Fruit fly (Drosophila melanogaster) whole organism, embryonic: Measurements from ENCODE around the gene CG12773.

Source experiments
- Adf1 ChIP-seq: fragments of 200-800 bp; sonication (Bioruptor generic); IDR thresholded peaks from 2 replicates; pipeline ENCODE4 v1.3.6; 2022; ENCODE audit warnings: missing biosample characterization, missing genetic modification characterization
- Bgb ChIP-seq: fragments of 200-800 bp; sonication (Bioruptor generic); IDR thresholded peaks from 2 replicates; pipeline ENCODE4 v1.3.6; 2022; ENCODE audit warnings: missing biosample characterization, missing genetic modification characterization; ENCODE audit not compliant: partially characterized antibody
- Blimp-1 ChIP-seq: fragments of 200-800 bp; sonication (Bioruptor generic); optimal IDR thresholded peaks from 3 replicates; lab custom pipeline; 2018; ENCODE audit warnings: missing biosample characterization, missing genetic modification characterization, mild to moderate bottlenecking, moderate library complexity, missing genetic modification reagents
- CG10543 ChIP-seq: fragments of 200-800 bp; sonication (Bioruptor generic); optimal IDR thresholded peaks from 3 replicates; lab custom pipeline; 2017; ENCODE audit warnings: missing biosample characterization, mild to moderate bottlenecking, missing genetic modification characterization, moderate library complexity
- CG11085 ChIP-seq: fragments of 200-800 bp; sonication (Bioruptor generic); IDR thresholded peaks from 2 replicates; pipeline ENCODE4 v1.3.6; 2022; ENCODE audit warnings: missing biosample characterization, missing genetic modification characterization
- CG12744 ChIP-seq: fragments of 200-800 bp; sonication (Bioruptor generic); optimal IDR thresholded peaks from 2 replicates; lab custom pipeline; 2016; ENCODE audit warnings: missing biosample characterization, missing genetic modification characterization
- CG12769 ChIP-seq: fragments of 200-800 bp; sonication (Bioruptor generic); optimal IDR thresholded peaks from 2 replicates; lab custom pipeline; 2019; ENCODE audit warnings: missing biosample characterization, mild to moderate bottlenecking, missing genetic modification characterization, moderate library complexity
- CG13287 ChIP-seq: fragments of 200-800 bp; sonication (Bioruptor generic); IDR thresholded peaks from 2 replicates; pipeline ENCODE4 v1.3.6; 2022; ENCODE audit warnings: missing biosample characterization, missing genetic modification characterization; ENCODE audit not compliant: partially characterized antibody
- CG13775 ChIP-seq: fragments of 200-800 bp; sonication (Bioruptor generic); optimal IDR thresholded peaks from 3 replicates; lab custom pipeline; 2017; ENCODE audit warnings: missing biosample characterization, mild to moderate bottlenecking, missing genetic modification characterization
- CG13894 ChIP-seq: fragments of 200-800 bp; sonication (Bioruptor generic); optimal IDR thresholded peaks from 3 replicates; lab custom pipeline; 2018; ENCODE audit warnings: missing biosample characterization, mild to moderate bottlenecking, missing genetic modification characterization, moderate library complexity
- CG14050 ChIP-seq: fragments of 200-800 bp; sonication (Bioruptor generic); IDR thresholded peaks from 3 replicates; pipeline ENCODE4 v1.3.6; 2022; ENCODE audit warnings: missing biosample characterization, missing genetic modification characterization
- CG15073 ChIP-seq: fragments of 200-800 bp; sonication (Bioruptor generic); optimal IDR thresholded peaks from 2 replicates; lab custom pipeline; 2016; ENCODE audit warnings: missing biosample characterization, missing genetic modification characterization
- CG16813 ChIP-seq: fragments of 200-800 bp; sonication (Bioruptor generic); IDR thresholded peaks from 3 replicates; pipeline ENCODE4 v1.3.6; 2022; ENCODE audit warnings: missing biosample characterization, missing genetic modification characterization; ENCODE audit not compliant: partially characterized antibody
- CG2116 ChIP-seq: fragments of 200-800 bp; sonication (Bioruptor generic); optimal IDR thresholded peaks from 3 replicates; lab custom pipeline; 2018; ENCODE audit warnings: missing biosample characterization, mild to moderate bottlenecking, missing genetic modification characterization
- CG42726 ChIP-seq: fragments of 200-800 bp; sonication (Bioruptor generic); IDR thresholded peaks from 2 replicates; pipeline ENCODE4 v1.3.6; 2022; ENCODE audit warnings: missing biosample characterization, missing genetic modification characterization; ENCODE audit not compliant: partially characterized antibody
- CG6175 ChIP-seq: fragments of 200-800 bp; sonication (Bioruptor generic); IDR thresholded peaks from 3 replicates; pipeline ENCODE4 v1.3.6; 2022; ENCODE audit warnings: missing biosample characterization, missing genetic modification characterization
- Deaf1 ChIP-seq: fragments of 200-800 bp; optimal IDR thresholded peaks from 3 replicates; lab custom pipeline; 2019; ENCODE audit warnings: missing biosample characterization, mild to moderate bottlenecking, missing genetic modification characterization, moderate library complexity
- Doc3 ChIP-seq: fragments of 200-800 bp; sonication (Bioruptor generic); IDR thresholded peaks from 3 replicates; pipeline ENCODE4 v1.3.6; 2022; ENCODE audit warnings: missing biosample characterization, missing genetic modification characterization; ENCODE audit not compliant: partially characterized antibody
- Drgx ChIP-seq: fragments of 200-800 bp; sonication (Bioruptor generic); IDR thresholded peaks from 2 replicates; pipeline ENCODE4 v1.3.6; 2022; ENCODE audit warnings: missing biosample characterization, missing genetic modification characterization
- Jarid2 ChIP-seq: fragments of 200-800 bp; sonication (Bioruptor generic); optimal IDR thresholded peaks from 3 replicates; lab custom pipeline; 2017; ENCODE audit warnings: mild to moderate bottlenecking, missing biosample characterization, missing genetic modification reagents, missing genetic modification characterization
- Lhr ChIP-seq: fragments of 200-800 bp; sonication (Bioruptor generic); optimal IDR thresholded peaks from 3 replicates; lab custom pipeline; 2017; ENCODE audit warnings: mild to moderate bottlenecking, missing biosample characterization, missing genetic modification reagents, missing genetic modification characterization
- Med ChIP-seq: fragments of 200-800 bp; sonication (Bioruptor generic); peaks from one replicate; lab custom pipeline; 2016; ENCODE audit warnings: missing biosample characterization, missing genetic modification characterization, mild to moderate bottlenecking, inconsistent platforms, moderate library complexity
- Sry-β ChIP-seq: fragments of 200-800 bp; sonication (Bioruptor generic); optimal IDR thresholded peaks from 2 replicates; lab custom pipeline; 2018; ENCODE audit warnings: missing biosample characterization, mild to moderate bottlenecking, missing genetic modification characterization, moderate library complexity
- Vsx1 ChIP-seq: fragments of 200-800 bp; sonication (Bioruptor generic); optimal IDR thresholded peaks from 2 replicates; lab custom pipeline; 2017; ENCODE audit warnings: missing biosample characterization, mild to moderate bottlenecking, missing genetic modification characterization, missing genetic modification reagents
- al ChIP-seq: fragments of 200-800 bp; sonication (Bioruptor generic); IDR thresholded peaks from 2 replicates; pipeline ENCODE4 v1.3.6; 2022; ENCODE audit warnings: missing biosample characterization, missing genetic modification characterization
- chinmo ChIP-seq: fragments of 200-800 bp; sonication (Bioruptor generic); IDR thresholded peaks from 4 replicates; pipeline ENCODE4 v1.3.6; 2022; ENCODE audit warnings: missing biosample characterization, missing genetic modification characterization; ENCODE audit not compliant: partially characterized antibody
- chm ChIP-seq: fragments of 200-800 bp; sonication (Bioruptor generic); IDR thresholded peaks from 2 replicates; pipeline ENCODE4 v1.3.6; 2022; ENCODE audit warnings: missing biosample characterization, missing genetic modification characterization
- chn ChIP-seq: fragments of 200-800 bp; sonication (Bioruptor generic); optimal IDR thresholded peaks from 2 replicates; lab custom pipeline; 2016; ENCODE audit warnings: missing biosample characterization, missing genetic modification characterization
- ci ChIP-seq: fragments of 200-800 bp; sonication (Bioruptor generic); IDR thresholded peaks from 3 replicates; pipeline ENCODE4 v1.3.6; 2022; ENCODE audit warnings: missing biosample characterization, missing genetic modification characterization
- crol ChIP-seq: fragments of 200-800 bp; sonication (Bioruptor generic); IDR thresholded peaks from 2 replicates; pipeline ENCODE4 v1.3.6; 2022; ENCODE audit warnings: missing biosample characterization, missing genetic modification characterization
- esg ChIP-seq: fragments of 200-800 bp; sonication (Bioruptor generic); conservative IDR thresholded peaks from 2 replicates; pipeline ENCODE4 v1.3.6; 2022; ENCODE audit warnings: missing biosample characterization, missing genetic modification characterization
- kni ChIP-seq: fragments of 200-800 bp; sonication (Bioruptor generic); optimal IDR thresholded peaks from 3 replicates; lab custom pipeline; 2017; ENCODE audit warnings: mild to moderate bottlenecking, missing biosample characterization, missing genetic modification reagents, missing genetic modification characterization
- oc ChIP-seq: fragments of 200-800 bp; sonication (Bioruptor generic); optimal IDR thresholded peaks from 2 replicates; lab custom pipeline; 2018; ENCODE audit warnings: missing biosample characterization, mild to moderate bottlenecking, missing genetic modification characterization, moderate library complexity
- p53 ChIP-seq: fragments of 200-800 bp; sonication (Bioruptor generic); optimal IDR thresholded peaks from 2 replicates; lab custom pipeline; 2016; ENCODE audit warnings: missing biosample characterization, missing genetic modification characterization
- pros ChIP-seq: fragments of 200-800 bp; sonication (Bioruptor generic); optimal IDR thresholded peaks from 3 replicates; lab custom pipeline; 2019; ENCODE audit warnings: missing biosample characterization, mild to moderate bottlenecking, missing genetic modification characterization, moderate library complexity
- sens-2 ChIP-seq: fragments of 200-800 bp; sonication (Bioruptor generic); IDR thresholded peaks from 2 replicates; pipeline ENCODE4 v1.3.6; 2022; ENCODE audit warnings: missing biosample characterization, missing genetic modification characterization
- sim ChIP-seq: fragments of 200-800 bp; sonication (Bioruptor generic); IDR thresholded peaks from 2 replicates; pipeline ENCODE4 v1.3.6; 2022; ENCODE audit warnings: missing biosample characterization, missing genetic modification characterization
- so ChIP-seq: fragments of 200-800 bp; sonication (Bioruptor generic); IDR thresholded peaks from 3 replicates; pipeline ENCODE4 v1.3.6; 2022; ENCODE audit warnings: missing biosample characterization, missing genetic modification characterization
- vvl ChIP-seq: fragments of 200-800 bp; sonication (Bioruptor generic); IDR thresholded peaks from 2 replicates; pipeline ENCODE4 v1.3.6; 2022; ENCODE audit warnings: missing biosample characterization, missing genetic modification characterization

CG12773 gene

dm6 chrX:1311218-1311617, 42.6 kb downstream of the CG12773 start (continued):
- TF ChIP-seq CG11085 (GFP tag; lab: Robert Waterston, UW) (no peak), Sry-β (no peak), CG13775 (GFP tag; lab: Kevin White, UChicago) (no peak)

dm6 chrX:1308444-1308843, 45.3 kb downstream of the CG12773 start:
- TF ChIP-seq Drgx (GFP tag; lab: Robert Waterston, UW) (peak; percentile 42; the same call in 1 of the 2 replicates), CG42726 (GFP tag; lab: Robert Waterston, UW) (no peak), CG10543 (peak; percentile 1), chinmo (GFP tag; lab: Robert Waterston, UW) (peak; percentile 76; the same call in 1 of the 4 replicates), CG12769 (tag; lab: Kevin White, UChicago) (peak; percentile 46), sim (GFP tag; lab: Robert Waterston, UW) (no peak), Blimp-1 (GFP tag; lab: Kevin White, UChicago) (peak; percentile 54), crol (GFP tag; lab: Robert Waterston, UW) (peak; percentile 79), CG12744 (GFP tag; lab: Kevin White, UChicago) (no peak), chn (GFP tag; lab: Kevin White, UChicago) (peak; percentile 26), Med (GFP tag; lab: Kevin White, UChicago) (peak; percentile 44), Lhr (GFP tag; lab: Kevin White, UChicago) (no peak), CG13287 (GFP tag; lab: Robert Waterston, UW) (peak; percentile 23; the same call in 1 of the 2 replicates), CG2116 (GFP tag; lab: Kevin White, UChicago) (no peak), oc (tag; lab: Kevin White, UChicago) (peak; percentile 7), pros (GFP tag; lab: Kevin White, UChicago) (peak; percentile 81), Bgb (GFP tag; lab: Robert Waterston, UW) (peak; percentile 22; the same call in 1 of the 2 replicates), Jarid2 (peak; percentile 31), Doc3 (GFP tag; lab: Robert Waterston, UW) (0 out of 3 replicates have a peak, but pooled peaks have one; percentile 35), p53 (GFP tag; lab: Kevin White, UChicago) (peak; percentile 40), Deaf1 (tag; lab: Kevin White, UChicago) (peak; percentile 90), esg (peak; percentile 16; the same call in 1 of the 2 replicates), Adf1 (GFP tag; lab: Robert Waterston, UW) (peak; percentile 30; the same call in 1 of the 2 replicates), CG6175 (GFP tag; lab: Robert Waterston, UW) (peak; percentile 87), sens-2 (no peak), so (GFP tag; lab: Robert Waterston, UW) (0 out of 3 replicates have a peak, but pooled peaks have one; percentile 10), kni (GFP tag; lab: Kevin White, UChicago) (peak; percentile 38), chm (GFP tag; lab: Robert Waterston, UW) (0 out of 2 replicates have a peak, but pooled peaks have one; percentile 19), CG15073 (GFP tag; lab: Kevin White, UChicago) (peak; percentile 85), al (GFP tag; lab: Robert Waterston, UW) (no peak), vvl (GFP tag; lab: Robert Waterston, UW) (peak; percentile 37; the same call in 1 of the 2 replicates), CG14050 (no peak), CG16813 (GFP tag; lab: Robert Waterston, UW) (peak; percentile 31; the same call in 1 of the 3 replicates), Vsx1 (no peak), CG13894 (peak; percentile 36), ci (GFP tag; lab: Robert Waterston, UW) (0 out of 3 replicates have a peak, but pooled peaks have one; percentile 37)
